Fruit fly (Drosophila melanogaster) whole organism: ENCODE data around the gene Mst89B.

Experiments used
- CG8478 ChIP-seq: fragments of >200 bp; optimal IDR thresholded peaks from 2 replicates; lab custom pipeline; 2018; ENCODE audit warnings: inconsistent platforms
- Dll ChIP-seq: fragments of >200 bp; optimal IDR thresholded peaks from 2 replicates; lab custom pipeline; 2017
- pan ChIP-seq: fragments of >200 bp; optimal IDR thresholded peaks from 2 replicates; lab custom pipeline; 2017
- psq ChIP-seq: fragments of >200 bp; optimal IDR thresholded peaks from 2 replicates; lab custom pipeline; 2017
- usp ChIP-seq: fragments of >200 bp; optimal IDR thresholded peaks from 2 replicates; lab custom pipeline; 2017; ENCODE audit warnings: missing biosample characterization, missing genetic modification characterization, mixed read lengths

DNA sequence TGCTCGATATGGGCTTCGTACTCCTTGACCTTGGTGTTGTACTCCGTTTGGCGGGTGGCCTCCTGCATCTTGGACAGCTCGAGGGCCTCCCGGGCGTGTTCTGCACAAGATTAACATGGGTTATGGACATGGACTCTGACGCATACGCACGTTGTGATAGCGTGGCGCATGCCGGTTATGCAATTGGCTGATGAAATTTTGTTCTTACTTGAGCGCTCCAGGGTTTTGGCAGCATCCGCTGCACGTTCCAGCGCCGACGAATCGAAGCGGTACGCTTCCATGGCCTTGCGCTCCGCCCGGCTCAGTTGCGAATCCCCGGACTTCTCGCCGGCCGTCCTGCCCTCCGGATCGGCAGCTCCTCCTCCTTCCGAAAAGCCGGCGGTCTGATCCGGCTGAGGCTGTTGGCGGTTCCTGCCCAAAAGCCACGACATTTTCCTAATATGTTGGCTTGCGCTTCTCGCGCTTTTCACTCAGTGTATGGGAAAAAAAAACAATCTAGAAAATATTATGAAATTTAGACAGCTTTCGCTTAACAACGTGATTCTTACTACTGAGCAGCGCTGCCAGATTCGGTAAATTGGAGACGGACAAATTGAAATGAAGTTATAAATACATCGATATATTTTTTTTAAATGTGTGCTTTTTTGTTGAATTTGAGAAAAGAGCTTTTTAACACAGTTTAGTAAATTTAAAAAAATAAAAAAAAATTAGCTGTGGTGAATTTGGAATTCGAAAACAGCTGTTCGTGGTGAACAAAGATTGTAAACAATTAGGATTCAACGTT lies 3.1 kb upstream of the Mst89B start, which contains the start of the genes bor and asun:
- TF ChIP-seq Dll (lab: Kevin White, UChicago) (no peak), CG8478 (lab: Kevin White, UChicago) (no peak), usp (GFP tag; lab: Kevin White, UChicago) (no peak), psq (no peak), pan (lab: Kevin White, UChicago) (no peak)
